Fruit fly (Drosophila melanogaster): ENCODE results near the gene side-VII.
A peak's percentile ranks its signal among the peaks of the same experiment; 100 is the strongest.

The side-VII gene

DNA sequence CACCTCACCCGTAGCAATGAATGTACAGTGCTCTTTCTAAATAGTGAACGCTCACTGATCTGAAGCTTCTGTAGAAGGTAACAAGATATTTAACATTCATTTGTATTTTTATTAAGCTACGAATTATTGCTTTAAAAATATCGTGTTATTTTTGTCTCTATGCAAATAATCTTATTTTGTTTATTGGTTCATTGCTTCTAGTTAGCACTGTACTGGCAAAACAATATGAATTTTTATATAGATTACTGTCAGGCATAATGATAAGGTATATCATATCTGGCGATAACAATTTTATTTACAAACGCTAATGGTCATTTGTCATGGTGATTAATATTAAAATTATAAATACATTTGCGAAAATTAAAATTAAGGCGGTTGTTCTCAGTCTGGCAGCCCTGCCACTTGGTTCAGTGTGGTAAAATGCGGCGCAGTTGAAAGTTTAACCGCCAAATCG is 31.8 kb upstream of the side-VII start, which contains the start of gene CG9471 (continued):
- TF ChIP-seq slp2 (GFP tag; optimal IDR thresholded peaks at IDR 0.05) (peak; percentile 89), z (GFP tag; IDR thresholded peaks at IDR 0.05) (peak; percentile 32; the same call in 2 of the 3 replicates), sens (GFP tag) (peak; percentile 98), CG3847 (GFP tag; IDR thresholded peaks at IDR 0.05) (peak; percentile 89), twi (tag; optimal IDR thresholded peaks at IDR 0.05) (peak; percentile 73), crol (GFP tag; IDR thresholded peaks at IDR 0.05) (0 out of 2 replicates have a peak, but pooled peaks have one; percentile 6), Xbp1 (GFP tag; optimal IDR thresholded peaks at IDR 0.05) (peak; percentile 95), CG31388 (GFP tag; optimal IDR thresholded peaks at IDR 0.05) (peak; percentile 57), ato (GFP tag; IDR thresholded peaks at IDR 0.05; ENCODE audit: partially characterized antibody) (no peak), cato (GFP tag; optimal IDR thresholded peaks at IDR 0.05; ENCODE audit: borderline replicate concordance) (peak; percentile 83), CG12104 (GFP tag; optimal IDR thresholded peaks at IDR 0.05) (peak; percentile 85), Oli (tag; optimal IDR thresholded peaks at IDR 0.05) (peak; percentile 89), CG17612 (GFP tag; IDR thresholded peaks at IDR 0.05) (peak; percentile 78), CG10147 (GFP tag; optimal IDR thresholded peaks at IDR 0.05) (peak; percentile 82), stwl (tag; optimal IDR thresholded peaks at IDR 0.05) (peak; percentile 33), danr (GFP tag; IDR thresholded peaks at IDR 0.05) (peak; percentile 74), ewg (GFP tag; optimal IDR thresholded peaks at IDR 0.05) (peak; percentile 69), cad (GFP tag; optimal IDR thresholded peaks at IDR 0.05) (no peak), hkb (optimal IDR thresholded peaks at IDR 0.05) (no peak), hkb (GFP tag; IDR thresholded peaks at IDR 0.05) (peak; percentile 95), CG9727 (GFP tag; optimal IDR thresholded peaks at IDR 0.05) (peak; percentile 92), Ptx1 (GFP tag; IDR thresholded peaks at IDR 0.05) (peak; percentile 96), CG11723 (GFP tag; optimal IDR thresholded peaks at IDR 0.05) (peak; percentile 84), Sox100B (GFP tag; optimal IDR thresholded peaks at IDR 0.05) (peak; percentile 85), CG8478 (optimal IDR thresholded peaks at IDR 0.05) (no peak), crp (GFP tag; optimal IDR thresholded peaks at IDR 0.05) (peak in 1 of 2 experiments; percentile 38), chinmo (GFP tag; IDR thresholded peaks at IDR 0.05; ENCODE audit: partially characterized antibody) (no peak), pfk (GFP tag; optimal IDR thresholded peaks at IDR 0.05) (peak; percentile 25), CG17829 (tag; optimal IDR thresholded peaks at IDR 0.05) (peak; percentile 91), CG6791 (GFP tag; IDR thresholded peaks at IDR 0.05; ENCODE audit: partially characterized antibody) (no peak), nau (GFP tag; optimal IDR thresholded peaks at IDR 0.05) (peak; percentile 87), CG1233 (GFP tag; optimal IDR thresholded peaks at IDR 0.05) (peak; percentile 89), Lpt (GFP tag; optimal IDR thresholded peaks at IDR 0.05) (no peak), NK7.1 (GFP tag; optimal IDR thresholded peaks at IDR 0.05) (peak; percentile 85), CG13624 (GFP tag; optimal IDR thresholded peaks at IDR 0.05) (peak; percentile 90), Eip74EF (GFP tag; optimal IDR thresholded peaks at IDR 0.05) (peak in 1 of 2 experiments; percentile 90), H2.0 (GFP tag; IDR thresholded peaks at IDR 0.05) (peak; percentile 93), CHES-1-like (GFP tag; optimal IDR thresholded peaks at IDR 0.05) (peak; percentile 84), Trl (optimal IDR thresholded peaks at IDR 0.05) (no peak), Trl (GFP tag; optimal IDR thresholded peaks at IDR 0.05) (peak; percentile 93), CG18619 (GFP tag; optimal IDR thresholded peaks at IDR 0.05) (peak; percentile 84), CG32772 (GFP tag; IDR thresholded peaks at IDR 0.05) (peak; percentile 91), chn (GFP tag; optimal IDR thresholded peaks at IDR 0.05) (peak; percentile 90), CG34422 (GFP tag; IDR thresholded peaks at IDR 0.05) (peak; percentile 93), CG3838 (GFP tag; optimal IDR thresholded peaks at IDR 0.05) (peak; percentile 56), pros (GFP tag; optimal IDR thresholded peaks at IDR 0.05) (no peak), Mes4 (GFP tag; optimal IDR thresholded peaks at IDR 0.05) (peak; percentile 83), CG7556 (GFP tag; optimal IDR thresholded peaks at IDR 0.05) (peak; percentile 90), NfI (GFP tag; optimal IDR thresholded peaks at IDR 0.05) (peak; percentile 91), lilli (GFP tag; optimal IDR thresholded peaks at IDR 0.05) (peak; percentile 96), CG9932 (GFP tag; IDR thresholded peaks at IDR 0.05) (peak; percentile 93)

Data from whole organism, embryonic.